Worm (Caenorhabditis elegans) whole organism, L1 larva: Measurements from ENCODE around the gene C26F1.1.

Source experiments
- C04F5.9 ChIP-seq: sonication (generic microtip); optimal IDR thresholded peaks from 2 replicates; lab custom pipeline; 2016; ENCODE audit warnings: missing genetic modification characterization, missing compliant biosample characterization
- C16A3.4 ChIP-seq: fragments of 150-350 bp; optimal IDR thresholded peaks from 2 replicates; lab custom pipeline; 2014; ENCODE audit warnings: missing biosample characterization, missing genetic modification characterization
- C34B4.2 ChIP-seq: sonication (generic microtip); optimal IDR thresholded peaks from 2 replicates; lab custom pipeline; 2017; ENCODE audit warnings: mild to moderate bottlenecking, missing genetic modification characterization, missing compliant biosample characterization
- F16B12.6 ChIP-seq: fragments of 150-350 bp; optimal IDR thresholded peaks from 2 replicates; lab custom pipeline; 2014; ENCODE audit warnings: missing biosample characterization, missing genetic modification characterization
- Y116A8C.19 ChIP-seq: sonication (generic microtip); optimal IDR thresholded peaks from 2 replicates; lab custom pipeline; 2016; ENCODE audit warnings: missing compliant biosample characterization, missing genetic modification characterization, borderline replicate concordance
- aly-2 ChIP-seq: fragments of 150-350 bp; optimal IDR thresholded peaks from 2 replicates; lab custom pipeline; 2014; ENCODE audit warnings: missing biosample characterization, missing genetic modification characterization
- ama-1 ChIP-seq: fragments of 150-350 bp; optimal IDR thresholded peaks from 2 replicates; lab custom pipeline; 2014
- blmp-1 ChIP-seq: fragments of 150-350 bp; optimal IDR thresholded peaks from 2 replicates; lab custom pipeline; 2014; ENCODE audit warnings: missing biosample characterization, missing genetic modification characterization
- ceh-63 ChIP-seq: fragments of 200-800 bp; sonication (Bioruptor generic); optimal IDR thresholded peaks from 2 replicates; lab custom pipeline; 2018; ENCODE audit warnings: mild to moderate bottlenecking, missing genetic modification characterization, missing compliant biosample characterization
- ceh-8 ChIP-seq: fragments of 200-800 bp; sonication (Bioruptor generic); optimal IDR thresholded peaks from 2 replicates; lab custom pipeline; 2018; ENCODE audit warnings: mild to moderate bottlenecking, missing genetic modification characterization, moderate library complexity, missing compliant biosample characterization
- ceh-88 ChIP-seq: fragments of 200-800 bp; sonication (Bioruptor generic); IDR thresholded peaks from 2 replicates; pipeline ENCODE4 v1.3.6; 2022; ENCODE audit warnings: missing genetic modification characterization, missing compliant biosample characterization
- ceh-90 ChIP-seq: sonication (generic microtip); optimal IDR thresholded peaks from 2 replicates; lab custom pipeline; 2016; ENCODE audit warnings: missing genetic modification characterization, missing compliant biosample characterization
- ces-1 ChIP-seq: fragments of 150-350 bp; optimal IDR thresholded peaks from 2 replicates; lab custom pipeline; 2014; ENCODE audit warnings: missing biosample characterization, missing genetic modification reagents, missing genetic modification characterization
- dpl-1 ChIP-seq, 3 experiments: fragments of 150-350 bp in 2 of 3; sonication (generic microtip) in 1 of 3; optimal IDR thresholded peaks; 2 replicates each; lab custom pipeline; 2014 to 2017; ENCODE audit warnings: missing biosample characterization in 3 of 3, missing genetic modification characterization in 3 of 3, missing genetic modification reagents in 3 of 3
- dsc-1 ChIP-seq: sonication (generic microtip); optimal IDR thresholded peaks from 2 replicates; lab custom pipeline; 2016; ENCODE audit warnings: mild to moderate bottlenecking, missing genetic modification characterization, missing compliant biosample characterization
- efl-1 ChIP-seq, 4 experiments: fragments of 150-350 bp; optimal IDR thresholded peaks in 3 of 4; peaks in 1 of 4; 1 replicate in 1 of 4; 2 replicates in 3 of 4; lab custom pipeline; 2014; ENCODE audit warnings: missing biosample characterization in 2 of 4, missing genetic modification characterization in 2 of 4, missing genetic modification reagents in 2 of 4
- egl-27 ChIP-seq, 2 experiments: fragments of 150-350 bp in 1 of 2; sonication (generic microtip); optimal IDR thresholded peaks; 3 replicates each; lab custom pipeline; 2017 to 2018; ENCODE audit warnings: missing biosample characterization in 2 of 2, missing genetic modification characterization in 2 of 2, missing genetic modification reagents in 2 of 2
- elt-2 ChIP-seq: sonication (generic microtip); optimal IDR thresholded peaks from 2 replicates; lab custom pipeline; 2016; ENCODE audit warnings: missing genetic modification characterization, mild to moderate bottlenecking, inconsistent platforms, missing compliant biosample characterization, missing genetic modification reagents
- elt-3 ChIP-seq, 6 experiments: fragments of 150-350 bp in 1 of 6; sonication (generic microtip); optimal IDR thresholded peaks; 2 replicates each; lab custom pipeline; 2017 to 2018; ENCODE audit warnings: missing biosample characterization in 6 of 6, missing genetic modification characterization in 6 of 6, inconsistent platforms in 1 of 6
- ets-5 ChIP-seq: fragments of 200-800 bp; sonication (Bioruptor generic); IDR thresholded peaks from 2 replicates; pipeline ENCODE4 v1.3.6; 2022; ENCODE audit warnings: missing genetic modification characterization, missing compliant biosample characterization
- fkh-4 ChIP-seq: sonication (generic microtip); optimal IDR thresholded peaks from 2 replicates; lab custom pipeline; 2016; ENCODE audit warnings: missing compliant biosample characterization, missing genetic modification characterization, borderline replicate concordance
- grh-1 ChIP-seq: fragments of 200-800 bp; sonication (Bioruptor generic); IDR thresholded peaks from 2 replicates; pipeline ENCODE4 v1.3.6; 2022; ENCODE audit warnings: missing genetic modification reagents, missing genetic modification characterization, missing compliant biosample characterization
- lin-13 ChIP-seq: fragments of 150-350 bp; optimal IDR thresholded peaks from 2 replicates; lab custom pipeline; 2014; ENCODE audit warnings: missing biosample characterization, missing genetic modification reagents, missing genetic modification characterization
- lin-14 ChIP-seq: fragments of 200-800 bp; sonication (Bioruptor generic); optimal IDR thresholded peaks from 2 replicates; lab custom pipeline; 2018; ENCODE audit warnings: mild to moderate bottlenecking, missing genetic modification characterization, moderate library complexity, missing compliant biosample characterization
- lin-15B ChIP-seq: fragments of 150-350 bp; sonication (generic microtip); optimal IDR thresholded peaks from 3 replicates; lab custom pipeline; 2014; ENCODE audit warnings: missing biosample characterization, missing genetic modification characterization
- lin-35 ChIP-seq, 2 experiments: fragments of 150-350 bp; optimal IDR thresholded peaks; 2 replicates each; lab custom pipeline; 2014; ENCODE audit warnings: missing biosample characterization in 2 of 2, missing genetic modification characterization in 2 of 2, missing genetic modification reagents in 2 of 2
- lin-39 ChIP-seq: fragments of 150-350 bp; optimal IDR thresholded peaks from 2 replicates; lab custom pipeline; 2014; ENCODE audit warnings: missing biosample characterization, missing genetic modification reagents, missing genetic modification characterization
- mab-9 ChIP-seq: fragments of 200-800 bp; sonication (Bioruptor generic); IDR thresholded peaks from 2 replicates; pipeline ENCODE4 v1.3.6; 2022; ENCODE audit warnings: missing genetic modification reagents, missing genetic modification characterization, missing compliant biosample characterization
- mdl-1 ChIP-seq, 2 experiments: fragments of 150-350 bp; optimal IDR thresholded peaks; 2 replicates each; lab custom pipeline; 2014 to 2017; ENCODE audit warnings: missing biosample characterization in 2 of 2, missing genetic modification characterization in 2 of 2, inconsistent platforms in 1 of 2
- nhr-12 ChIP-seq: sonication (generic microtip); optimal IDR thresholded peaks from 2 replicates; lab custom pipeline; 2017; ENCODE audit warnings: missing biosample characterization, missing genetic modification characterization
- nhr-237 ChIP-seq: fragments of 150-350 bp; optimal IDR thresholded peaks from 2 replicates; lab custom pipeline; 2014; ENCODE audit warnings: missing biosample characterization, missing genetic modification characterization
- nhr-28 ChIP-seq: fragments of 150-350 bp; optimal IDR thresholded peaks from 2 replicates; lab custom pipeline; 2014; ENCODE audit warnings: missing biosample characterization, missing genetic modification characterization
- nhr-47 ChIP-seq: sonication (generic microtip); optimal IDR thresholded peaks from 2 replicates; lab custom pipeline; 2016; ENCODE audit warnings: mild to moderate bottlenecking, missing genetic modification characterization, moderate library complexity, missing compliant biosample characterization
- nhr-71 ChIP-seq: sonication (generic microtip); optimal IDR thresholded peaks from 2 replicates; lab custom pipeline; 2016; ENCODE audit warnings: mild to moderate bottlenecking, missing genetic modification characterization, moderate library complexity, missing compliant biosample characterization
- nhr-85 ChIP-seq: sonication (generic microtip); peaks from one replicate; lab custom pipeline; 2016; ENCODE audit warnings: missing genetic modification characterization, inconsistent platforms, missing compliant biosample characterization
- nhr-90 ChIP-seq: sonication (generic microtip); optimal IDR thresholded peaks from 2 replicates; lab custom pipeline; 2016; ENCODE audit warnings: mild to moderate bottlenecking, missing genetic modification characterization, missing compliant biosample characterization; ENCODE audit not compliant: poor library complexity
- pag-3 ChIP-seq: sonication (generic microtip); optimal IDR thresholded peaks from 2 replicates; lab custom pipeline; 2017; ENCODE audit warnings: missing genetic modification characterization, mild to moderate bottlenecking, missing compliant biosample characterization, antibody characterized with exemption, borderline replicate concordance; ENCODE audit not compliant: insufficient read depth
- pqm-1 ChIP-seq: sonication (generic microtip); optimal IDR thresholded peaks from 3 replicates; lab custom pipeline; 2017; ENCODE audit warnings: missing biosample characterization, missing genetic modification characterization
- skn-1 ChIP-seq: fragments of 150-350 bp; optimal IDR thresholded peaks from 2 replicates; lab custom pipeline; 2014; ENCODE audit warnings: missing biosample characterization, missing genetic modification characterization
- snpc-4 ChIP-seq: fragments of 150-350 bp; optimal IDR thresholded peaks from 2 replicates; lab custom pipeline; 2014; ENCODE audit warnings: missing biosample characterization, missing genetic modification characterization
- sox-4 ChIP-seq: sonication (generic microtip); optimal IDR thresholded peaks from 2 replicates; lab custom pipeline; 2016; ENCODE audit warnings: missing genetic modification characterization, missing compliant biosample characterization
- tbx-2 ChIP-seq: sonication (generic microtip); optimal IDR thresholded peaks from 2 replicates; lab custom pipeline; 2016; ENCODE audit warnings: missing genetic modification characterization, missing compliant biosample characterization
- tlp-1 ChIP-seq: fragments of 150-350 bp; optimal IDR thresholded peaks from 2 replicates; lab custom pipeline; 2014; ENCODE audit warnings: missing biosample characterization, missing genetic modification characterization
- unc-130 ChIP-seq: fragments of 150-350 bp; optimal IDR thresholded peaks from 2 replicates; lab custom pipeline; 2017; ENCODE audit warnings: missing biosample characterization, missing genetic modification characterization, inconsistent platforms
- unc-30 ChIP-seq: sonication (generic microtip); optimal IDR thresholded peaks from 2 replicates; lab custom pipeline; 2017; ENCODE audit warnings: missing biosample characterization, missing genetic modification characterization
- unc-62 ChIP-seq: fragments of 150-350 bp; optimal IDR thresholded peaks from 2 replicates; lab custom pipeline; 2014; ENCODE audit warnings: missing biosample characterization, missing genetic modification reagents, missing genetic modification characterization
- xbp-1 ChIP-seq: sonication (generic microtip); optimal IDR thresholded peaks from 2 replicates; lab custom pipeline; 2016; ENCODE audit warnings: missing genetic modification characterization, missing compliant biosample characterization
- zag-1 ChIP-seq: fragments of 150-350 bp; optimal IDR thresholded peaks from 2 replicates; lab custom pipeline; 2014; ENCODE audit warnings: missing biosample characterization, missing genetic modification characterization
- zip-4 ChIP-seq: fragments of 200-800 bp; sonication (Bioruptor generic); optimal IDR thresholded peaks from 2 replicates; lab custom pipeline; 2018; ENCODE audit warnings: mild to moderate bottlenecking, missing genetic modification characterization, moderate library complexity, missing compliant biosample characterization
- ztf-11 ChIP-seq, 2 experiments: sonication (generic microtip); optimal IDR thresholded peaks; 2 replicates each; lab custom pipeline; 2016 to 2017; ENCODE audit warnings: missing genetic modification characterization in 2 of 2, missing biosample characterization in 1 of 2, missing compliant biosample characterization in 1 of 2
- ztf-4 ChIP-seq: fragments of 150-350 bp; optimal IDR thresholded peaks from 2 replicates; lab custom pipeline; 2014; ENCODE audit warnings: missing biosample characterization, missing genetic modification characterization

C26F1.1 gene

DNA sequence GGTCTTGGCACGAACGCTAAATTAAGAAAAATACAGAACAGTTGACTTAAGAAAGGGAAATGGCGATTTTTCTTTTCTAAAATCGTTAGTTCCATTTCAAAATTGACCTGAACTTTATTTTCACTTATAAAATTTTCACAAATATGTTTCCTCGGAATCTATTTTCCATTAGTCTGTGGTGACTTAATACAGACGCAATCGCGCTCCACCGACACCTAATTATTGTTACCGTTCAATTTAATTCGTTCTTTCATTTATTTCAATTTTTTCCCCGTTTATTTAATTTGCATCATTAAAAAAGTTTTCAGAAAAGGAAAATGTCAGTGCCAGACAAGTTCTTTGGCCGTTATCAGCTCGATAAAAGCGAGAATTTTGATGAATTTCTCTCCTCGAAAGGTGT, 35.1 kb downstream of the C26F1.1 start, which contains the start of gene lbp-4 (continued):
- TF ChIP-seq lin-39 (tag; lab: Kevin White, UChicago), result no peak
- TF ChIP-seq nhr-237 (tag; lab: Kevin White, UChicago), result no peak
- no peak for TF ChIP-seq blmp-1 (tag; lab: Kevin White, UChicago)
- TF ChIP-seq lin-13, result peak; percentile 20
- no peak for TF ChIP-seq ama-1 (lab: Kevin White, UChicago)
- peak; percentile 3 for TF ChIP-seq F16B12.6 (tag; lab: Kevin White, UChicago)
- TF ChIP-seq lin-14 (GFP tag; lab: Kevin White, UChicago), result peak; percentile 83
- peak in 2 of 3 experiments; percentile 19 to 50 for TF ChIP-seq dpl-1 (GFP tag; optimal IDR thresholded peaks at IDR 0.05; lab: Kevin White, UChicago)
- TF ChIP-seq dsc-1, result peak; percentile 16
- no peak for TF ChIP-seq mab-9 (GFP tag; lab: Robert Waterston, UW)
- peak; percentile 51 to 53 for TF ChIP-seq efl-1 (optimal IDR thresholded peaks at IDR 0.05; lab: Kevin White, UChicago)
- peak in 1 of 2 experiments; percentile 42 for TF ChIP-seq efl-1 (GFP tag; optimal IDR thresholded peaks at IDR 0.05 in 1 of 2; lab: Kevin White, UChicago)
- no peak for TF ChIP-seq aly-2 (tag; lab: Kevin White, UChicago)
- TF ChIP-seq ceh-8 (GFP tag; lab: Kevin White, UChicago), result no peak
- no peak for TF ChIP-seq fkh-4 (tag; lab: Kevin White, UChicago)
- no peak for TF ChIP-seq unc-62 (GFP tag; lab: Kevin White, UChicago)
- TF ChIP-seq nhr-47 (tag; lab: Kevin White, UChicago), result peak; percentile 36
- peak in 1 of 6 experiments; percentile 17 for TF ChIP-seq elt-3 (tag; optimal IDR thresholded peaks at IDR 0.05; lab: Kevin White, UChicago)
- no peak for TF ChIP-seq pqm-1 (tag; lab: Kevin White, UChicago)
- no peak for TF ChIP-seq C34B4.2 (tag; lab: Kevin White, UChicago)
- peak; percentile 25 for TF ChIP-seq pag-3
- TF ChIP-seq nhr-85 (tag; lab: Kevin White, UChicago), result no peak
- peak; percentile 3 for TF ChIP-seq snpc-4 (tag; lab: Kevin White, UChicago)
- no peak for TF ChIP-seq C04F5.9 (tag; lab: Kevin White, UChicago)
- no peak for TF ChIP-seq zip-4 (GFP tag; lab: Kevin White, UChicago)
- no peak for TF ChIP-seq ceh-63 (GFP tag; lab: Kevin White, UChicago)
- no peak for TF ChIP-seq nhr-90 (tag; lab: Kevin White, UChicago)
- TF ChIP-seq egl-27 (tag; optimal IDR thresholded peaks at IDR 0.05; lab: Kevin White, UChicago), result no peak
- TF ChIP-seq ets-5 (GFP tag; lab: Robert Waterston, UW), result no peak
- TF ChIP-seq skn-1 (tag; lab: Kevin White, UChicago), result peak; percentile 12
- TF ChIP-seq zag-1 (tag; lab: Kevin White, UChicago), result no peak

DNA sequence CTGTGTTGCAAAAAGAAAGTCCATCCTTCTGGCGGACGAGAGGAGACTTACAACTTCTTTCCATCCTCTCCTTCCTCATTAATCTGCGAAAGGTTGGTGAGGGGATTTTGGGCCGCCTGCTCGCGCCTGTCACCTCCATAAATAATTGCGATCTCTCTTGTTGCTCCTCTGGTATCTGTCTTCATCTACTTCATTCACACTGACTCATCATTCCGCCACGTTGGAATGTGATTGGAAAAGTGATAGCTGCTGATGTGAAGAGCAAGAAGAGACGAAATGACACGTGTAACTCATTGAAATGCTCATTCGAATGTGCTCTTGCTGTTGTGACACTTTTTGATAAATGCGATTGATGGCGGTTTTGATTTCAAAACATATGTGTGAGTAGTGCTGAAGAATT, 37.4 kb downstream of the C26F1.1 start:
- no peak for TF ChIP-seq C04F5.9 (tag; lab: Kevin White, UChicago)
- TF ChIP-seq lin-35 (GFP tag; optimal IDR thresholded peaks at IDR 0.05; lab: Kevin White, UChicago), result no peak
- TF ChIP-seq tlp-1 (tag; lab: Kevin White, UChicago), result no peak
- TF ChIP-seq lin-39 (tag; lab: Kevin White, UChicago), result peak; percentile 23
- no peak for TF ChIP-seq nhr-85 (tag; lab: Kevin White, UChicago)
- TF ChIP-seq dsc-1, result peak; percentile 49
- TF ChIP-seq unc-130 (tag; lab: Kevin White, UChicago), result peak; percentile 46
- TF ChIP-seq ces-1 (GFP tag; lab: Kevin White, UChicago), result no peak
- no peak for TF ChIP-seq zip-4 (GFP tag; lab: Kevin White, UChicago)
- TF ChIP-seq elt-2 (tag; lab: Kevin White, UChicago), result no peak
- TF ChIP-seq xbp-1 (tag; lab: Kevin White, UChicago), result peak; percentile 29
- no peak for TF ChIP-seq ceh-88 (GFP tag; lab: Robert Waterston, UW)
- TF ChIP-seq ceh-63 (GFP tag; lab: Kevin White, UChicago), result no peak
- TF ChIP-seq blmp-1 (tag; lab: Kevin White, UChicago), result no peak
- TF ChIP-seq grh-1 (GFP tag; lab: Robert Waterston, UW), result no peak
- TF ChIP-seq unc-30 (tag; lab: Kevin White, UChicago), result no peak
- no peak for TF ChIP-seq nhr-28 (tag; lab: Kevin White, UChicago)
- TF ChIP-seq lin-15B (tag; lab: Kevin White, UChicago), result no peak
- no peak for TF ChIP-seq nhr-12 (tag; lab: Kevin White, UChicago)
- TF ChIP-seq ztf-11 (tag; optimal IDR thresholded peaks at IDR 0.05; lab: Kevin White, UChicago), result no peak
- peak; percentile 56 for TF ChIP-seq ztf-4 (tag; lab: Kevin White, UChicago)
- peak; percentile 86 for TF ChIP-seq nhr-71 (tag; lab: Kevin White, UChicago)
- TF ChIP-seq mdl-1 (tag; optimal IDR thresholded peaks at IDR 0.05; lab: Kevin White, UChicago), result peak in 1 of 2 experiments; percentile 15
- no peak for TF ChIP-seq sox-4 (tag; lab: Kevin White, UChicago)
- no peak for TF ChIP-seq ceh-90
- TF ChIP-seq C16A3.4 (tag; lab: Kevin White, UChicago), result no peak
- no peak for TF ChIP-seq Y116A8C.19 (tag; lab: Kevin White, UChicago)
- peak; percentile 33 for TF ChIP-seq tbx-2 (tag; lab: Kevin White, UChicago)
